Worm (Caenorhabditis elegans) whole organism, L3 larva: ENCODE measurements around the gene B0035.15.

Source experiments
- elt-2 ChIP-seq: sonication (generic microtip); optimal IDR thresholded peaks from 2 replicates; lab custom pipeline; 2016; ENCODE audit warnings: missing genetic modification reagents, mild to moderate bottlenecking, missing genetic modification characterization, missing compliant biosample characterization
- eor-1 ChIP-seq, 2 experiments: fragments of 150-350 bp; optimal IDR thresholded peaks; 2 replicates each; lab custom pipeline; 2014 to 2018; ENCODE audit warnings: missing biosample characterization in 2 of 2, missing genetic modification characterization in 2 of 2
- lin-39 ChIP-seq: fragments of 150-350 bp; optimal IDR thresholded peaks from 2 replicates; lab custom pipeline; 2018; ENCODE audit warnings: missing biosample characterization, missing genetic modification reagents, missing genetic modification characterization
- nhr-11 ChIP-seq: fragments of 150-350 bp; optimal IDR thresholded peaks from 2 replicates; lab custom pipeline; 2014; ENCODE audit warnings: missing biosample characterization, missing genetic modification characterization
- nhr-237 ChIP-seq: fragments of 150-350 bp; optimal IDR thresholded peaks from 2 replicates; lab custom pipeline; 2014; ENCODE audit warnings: missing biosample characterization, missing genetic modification characterization
- nhr-77 ChIP-seq: fragments of 150-350 bp; optimal IDR thresholded peaks from 2 replicates; lab custom pipeline; 2014; ENCODE audit warnings: missing biosample characterization, missing genetic modification characterization
- pha-4 ChIP-seq: fragments of 150-350 bp; optimal IDR thresholded peaks from 2 replicates; lab custom pipeline; 2014; ENCODE audit warnings: missing biosample characterization, missing genetic modification reagents, missing genetic modification characterization
- pqm-1 ChIP-seq: fragments of 150-350 bp; optimal IDR thresholded peaks from 2 replicates; lab custom pipeline; 2017; ENCODE audit warnings: missing biosample characterization, missing genetic modification characterization, inconsistent platforms
- sea-2 ChIP-seq: fragments of 150-350 bp; sonication (generic microtip); optimal IDR thresholded peaks from 4 replicates; lab custom pipeline; 2014; ENCODE audit warnings: missing biosample characterization, missing genetic modification reagents, missing genetic modification characterization
- skn-1 ChIP-seq: fragments of 150-350 bp; optimal IDR thresholded peaks from 2 replicates; lab custom pipeline; 2014; ENCODE audit warnings: missing biosample characterization, missing genetic modification characterization
- unc-62 ChIP-seq: fragments of 150-350 bp; sonication (generic microtip); optimal IDR thresholded peaks from 4 replicates; lab custom pipeline; 2014; ENCODE audit warnings: missing biosample characterization, missing genetic modification reagents, missing genetic modification characterization

ce11 chrIV:11296787-11297186, 1.3 kb downstream of the B0035.15 start, which contains the start of gene mttu-1:
- TF ChIP-seq pqm-1 (tag; lab: Kevin White, UChicago), result no peak
- no peak for TF ChIP-seq eor-1 (tag; optimal IDR thresholded peaks at IDR 0.05; lab: Kevin White, UChicago)
- TF ChIP-seq sea-2, result no peak
- TF ChIP-seq elt-2 (tag; lab: Kevin White, UChicago), result no peak
- TF ChIP-seq nhr-237 (tag; lab: Kevin White, UChicago), result no peak
- no peak for TF ChIP-seq lin-39 (tag; lab: Kevin White, UChicago)
- TF ChIP-seq nhr-11 (tag; lab: Kevin White, UChicago), result no peak
- TF ChIP-seq pha-4, result no peak
- TF ChIP-seq skn-1, result no peak
- no peak for TF ChIP-seq nhr-77
- no peak for TF ChIP-seq unc-62
